Worm (Caenorhabditis elegans): ENCODE measurements around the gene prp-40.

The prp-40 gene

DNA sequence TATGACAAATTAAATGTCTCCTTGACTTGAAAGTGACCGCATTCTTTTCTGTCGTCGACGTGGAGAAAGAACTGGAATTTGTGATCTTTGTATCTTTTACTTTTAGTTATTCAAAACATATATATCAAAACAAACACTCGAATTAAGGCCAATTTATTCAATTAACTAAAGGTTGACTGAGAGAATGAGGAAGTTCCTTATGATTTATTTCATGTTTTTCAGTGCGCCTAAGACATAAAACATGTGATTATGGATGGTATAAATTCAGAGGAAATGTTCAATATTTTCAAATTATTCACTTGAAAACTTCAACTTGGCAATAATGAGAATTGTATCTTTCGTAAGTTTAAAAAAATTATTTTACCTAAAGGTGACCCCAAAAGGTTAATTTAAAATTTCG lies 8.3 kb upstream of the prp-40 start, which contains the start of gene F55H2.8:
F55H2.8 (plus strand) TSS at position 301 of the 400 bp plus-strand sequence.
- TF ChIP-seq pes-1 (GFP tag; IDR thresholded peaks at IDR 0.05) (no peak), tbx-37 (GFP tag; conservative IDR thresholded peaks at IDR 0.05) (no peak), hmg-4 (GFP tag; optimal IDR thresholded peaks at IDR 0.05) (no peak), ceh-36 (tag; optimal IDR thresholded peaks at IDR 0.05) (no peak), B0310.2 (tag; optimal IDR thresholded peaks at IDR 0.05) (no peak), tbx-11 (GFP tag; IDR thresholded peaks at IDR 0.05) (no peak), ceh-13 (GFP tag; optimal IDR thresholded peaks at IDR 0.05) (no peak), flt-1 (GFP tag; IDR thresholded peaks at IDR 0.05) (no peak), aly-1 (tag; optimal IDR thresholded peaks at IDR 0.05) (no peak)

DNA sequence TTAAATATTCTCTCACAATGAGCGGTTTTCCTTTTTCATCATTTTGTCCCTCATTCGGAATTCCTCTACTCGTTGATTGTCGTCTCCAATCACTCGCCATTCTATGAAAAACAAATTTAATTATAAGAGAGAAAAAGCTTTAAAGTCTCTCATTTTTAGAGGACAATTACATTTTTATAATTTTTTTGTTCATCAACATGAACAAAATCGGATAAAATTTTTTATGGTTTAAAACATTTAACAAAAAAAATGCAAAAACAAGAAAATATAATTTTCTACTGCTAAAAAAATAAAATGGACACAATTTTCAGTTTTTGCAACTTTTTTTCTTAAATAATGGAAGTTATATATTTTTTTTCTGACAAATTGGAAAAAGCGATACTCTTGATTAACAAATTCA lies 5.7 kb upstream of the prp-40 start, which contains the start of gene F55H2.7:
F55H2.7 (minus strand) TSS at position 101 of the 400 bp plus-strand sequence.
- TF ChIP-seq aly-1 (tag; optimal IDR thresholded peaks at IDR 0.05) (no peak), sea-1 (GFP tag; conservative IDR thresholded peaks at IDR 0.05) (no peak)

DNA sequence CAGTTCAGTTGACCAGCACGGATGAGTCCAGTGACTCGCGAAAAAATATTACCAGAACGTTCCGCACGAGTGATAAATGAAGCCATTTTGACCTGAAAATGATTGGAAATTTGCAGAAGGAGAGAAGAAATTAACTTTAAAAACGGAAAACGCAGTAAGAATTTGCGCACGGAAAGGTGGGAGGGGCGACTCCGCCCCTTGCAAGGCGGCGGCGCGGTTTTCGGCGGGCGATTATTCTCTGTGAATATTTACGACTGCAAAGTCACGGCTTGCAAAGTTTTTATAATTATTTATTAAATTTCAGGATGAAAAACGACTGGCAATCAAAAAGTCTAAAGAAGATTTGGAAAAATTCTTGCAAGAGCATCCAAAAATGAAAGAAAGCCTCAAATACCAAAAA lies 1.7 kb downstream of the prp-40 start, which contains the start of gene mrps-23:
mrps-23 (minus strand) TSS at position 92 of the 400 bp plus-strand sequence.
- TF ChIP-seq hmg-4 (GFP tag; optimal IDR thresholded peaks at IDR 0.05) (peak; percentile 7), ets-7 (tag; optimal IDR thresholded peaks at IDR 0.05) (no peak)

- TF ChIP-seq ets-7 (tag; optimal IDR thresholded peaks at IDR 0.05) (no peak), tbx-37 (GFP tag; conservative IDR thresholded peaks at IDR 0.05) (no peak), B0310.2 (tag; optimal IDR thresholded peaks at IDR 0.05) (no peak), F13C5.2 (tag; optimal IDR thresholded peaks at IDR 0.05) (no peak), hnd-1 (tag; optimal IDR thresholded peaks at IDR 0.05) (no peak), tra-4 (tag; optimal IDR thresholded peaks at IDR 0.05) (no peak), flt-1 (GFP tag; IDR thresholded peaks at IDR 0.05) (no peak), tbx-11 (GFP tag; IDR thresholded peaks at IDR 0.05) (no peak), aly-1 (tag; optimal IDR thresholded peaks at IDR 0.05) (no peak), ama-1 (optimal IDR thresholded peaks at IDR 0.05) (no peak), sea-1 (GFP tag; conservative IDR thresholded peaks at IDR 0.05) (no peak), ceh-36 (tag; optimal IDR thresholded peaks at IDR 0.05) (no peak), ceh-13 (GFP tag; optimal IDR thresholded peaks at IDR 0.05) (no peak), scrt-1 (GFP tag; IDR thresholded peaks at IDR 0.05) (no peak)
These were observed 3.4 kb downstream of the prp-40 start, which contains the start of gene trpp-3 for ce11 chrIII:9525252-9525651. TSS of gene trpp-3 (plus strand) at chrIII:9525552.

ce11 chrIII:9526851-9527250 lies 5.0 kb downstream of the prp-40 start, which contains the start of gene ZK1098.6:
TSS of gene ZK1098.6 (plus strand) at chrIII:9527151.
- TF ChIP-seq B0310.2 (tag; optimal IDR thresholded peaks at IDR 0.05) = no peak
- TF ChIP-seq ceh-36 (tag; optimal IDR thresholded peaks at IDR 0.05) = no peak
- no peak for TF ChIP-seq ama-1 (optimal IDR thresholded peaks at IDR 0.05)
- TF ChIP-seq tbx-37 (GFP tag; conservative IDR thresholded peaks at IDR 0.05) = no peak
- no peak for TF ChIP-seq tbx-11 (GFP tag; IDR thresholded peaks at IDR 0.05)
- TF ChIP-seq hnd-1 (tag; optimal IDR thresholded peaks at IDR 0.05) = no peak
- no peak for TF ChIP-seq aly-1 (tag; optimal IDR thresholded peaks at IDR 0.05)
- TF ChIP-seq sea-1 (GFP tag; conservative IDR thresholded peaks at IDR 0.05) = no peak
- TF ChIP-seq tra-4 (tag; optimal IDR thresholded peaks at IDR 0.05) = no peak
- no peak for TF ChIP-seq pes-1 (GFP tag; IDR thresholded peaks at IDR 0.05)
- TF ChIP-seq ceh-13 (GFP tag; optimal IDR thresholded peaks at IDR 0.05) = no peak
- no peak for TF ChIP-seq hmbx-1 (tag; optimal IDR thresholded peaks at IDR 0.05)
- no peak for TF ChIP-seq hmg-4 (GFP tag; optimal IDR thresholded peaks at IDR 0.05)
- TF ChIP-seq flt-1 (GFP tag; IDR thresholded peaks at IDR 0.05) = no peak
- no peak for TF ChIP-seq scrt-1 (GFP tag; IDR thresholded peaks at IDR 0.05)
- TF ChIP-seq ets-7 (tag; optimal IDR thresholded peaks at IDR 0.05) = no peak
- no peak for TF ChIP-seq F13C5.2 (tag; optimal IDR thresholded peaks at IDR 0.05)

ce11 chrIII:9528824-9529223 lies 6.9 kb downstream of the prp-40 start, which contains the start of gene ZK1098.2:
TSS of gene ZK1098.2 (plus strand) at chrIII:9529159.
- TF ChIP-seq ets-7 (tag; optimal IDR thresholded peaks at IDR 0.05) (no peak), scrt-1 (GFP tag; IDR thresholded peaks at IDR 0.05) (no peak), B0310.2 (tag; optimal IDR thresholded peaks at IDR 0.05) (no peak), F13C5.2 (tag; optimal IDR thresholded peaks at IDR 0.05) (no peak), tbx-11 (GFP tag; IDR thresholded peaks at IDR 0.05) (no peak), tbx-37 (GFP tag; conservative IDR thresholded peaks at IDR 0.05) (no peak), ceh-13 (GFP tag; optimal IDR thresholded peaks at IDR 0.05) (no peak), aly-1 (tag; optimal IDR thresholded peaks at IDR 0.05) (no peak), tra-4 (tag; optimal IDR thresholded peaks at IDR 0.05) (no peak), ceh-36 (tag; optimal IDR thresholded peaks at IDR 0.05) (no peak), flt-1 (GFP tag; IDR thresholded peaks at IDR 0.05) (no peak), ama-1 (optimal IDR thresholded peaks at IDR 0.05) (no peak)

ce11 chrIII:9538655-9539155 lies 16.8 kb downstream of the prp-40 start, which contains the start of gene ZK1098.3:
TSS of gene ZK1098.3 (minus strand) at chrIII:9538705.
- no peak for TF ChIP-seq tbx-37 (GFP tag; conservative IDR thresholded peaks at IDR 0.05)
- no peak for TF ChIP-seq ceh-13 (GFP tag; optimal IDR thresholded peaks at IDR 0.05)
- no peak for TF ChIP-seq tbx-11 (GFP tag; IDR thresholded peaks at IDR 0.05)

- no peak for TF ChIP-seq hnd-1 (tag; optimal IDR thresholded peaks at IDR 0.05)
- no peak for TF ChIP-seq tbx-37 (GFP tag; conservative IDR thresholded peaks at IDR 0.05)
- TF ChIP-seq scrt-1 (GFP tag; IDR thresholded peaks at IDR 0.05) = no peak
- TF ChIP-seq ama-1 (optimal IDR thresholded peaks at IDR 0.05) = no peak
- no peak for TF ChIP-seq flt-1 (GFP tag; IDR thresholded peaks at IDR 0.05)
- TF ChIP-seq ceh-13 (GFP tag; optimal IDR thresholded peaks at IDR 0.05) = no peak
- no peak for TF ChIP-seq aly-1 (tag; optimal IDR thresholded peaks at IDR 0.05)
These were observed 20.4 kb downstream of the prp-40 start, which contains the start of gene mut-7 for ce11 chrIII:9542280-9542679. TSS of gene mut-7 (minus strand) at chrIII:9542380.

Data from whole organism, early embryonic.